Fruit fly (Drosophila melanogaster) whole organism, embryonic: ENCODE measurements around the gene alphaCOP.

Source experiments
- CG15514 ChIP-seq: fragments of 200-800 bp; sonication (Bioruptor generic); optimal IDR thresholded peaks from 3 replicates; lab custom pipeline; 2017; ENCODE audit warnings: missing biosample characterization, missing genetic modification characterization, mild to moderate bottlenecking, moderate library complexity, missing genetic modification reagents
- CG8359 ChIP-seq: fragments of 200-800 bp; sonication (Bioruptor generic); optimal IDR thresholded peaks from 2 replicates; lab custom pipeline; 2017; ENCODE audit warnings: missing biosample characterization, mild to moderate bottlenecking, missing genetic modification characterization, borderline replicate concordance
- E2f2 ChIP-seq: fragments of 200-800 bp; sonication (Bioruptor generic); IDR thresholded peaks from 2 replicates; pipeline ENCODE4 v1.3.6; 2022; ENCODE audit warnings: missing biosample characterization, missing genetic modification characterization
- Sin3A ChIP-seq: fragments of >200 bp; optimal IDR thresholded peaks from 2 replicates; lab custom pipeline; 2018
- Spps ChIP-seq: fragments of 200-800 bp; sonication (Bioruptor generic); optimal IDR thresholded peaks from 2 replicates; lab custom pipeline; 2018; ENCODE audit warnings: missing biosample characterization, mild to moderate bottlenecking, missing genetic modification characterization
- ara ChIP-seq: fragments of 200-800 bp; sonication (Bioruptor generic); IDR thresholded peaks from 2 replicates; pipeline ENCODE4 v1.3.6; 2022; ENCODE audit warnings: missing biosample characterization, missing genetic modification characterization
- onecut ChIP-seq: fragments of 200-800 bp; sonication (Bioruptor generic); IDR thresholded peaks from 2 replicates; pipeline ENCODE4 v1.3.6; 2022; ENCODE audit warnings: missing biosample characterization, missing genetic modification characterization
- pho ChIP-seq: fragments of 200-800 bp; sonication (Bioruptor generic); optimal IDR thresholded peaks from 2 replicates; lab custom pipeline; 2016; ENCODE audit warnings: missing biosample characterization, missing genetic modification characterization
- scrt ChIP-seq: fragments of 200-800 bp; sonication (Bioruptor generic); optimal IDR thresholded peaks from 2 replicates; lab custom pipeline; 2018; ENCODE audit warnings: missing biosample characterization, mild to moderate bottlenecking, missing genetic modification characterization, moderate library complexity
- tll ChIP-seq, 2 experiments: fragments of 200-800 bp in 1 of 2; fragments of >200 bp in 1 of 2; sonication (Bioruptor generic) in 1 of 2; optimal IDR thresholded peaks; 2 replicates each; lab custom pipeline; 2017 to 2019; ENCODE audit warnings: missing biosample characterization in 2 of 2, missing genetic modification characterization in 2 of 2, mild to moderate bottlenecking in 1 of 2, moderate library complexity in 1 of 2
- usp ChIP-seq: fragments of >200 bp; optimal IDR thresholded peaks from 2 replicates; lab custom pipeline; 2017; ENCODE audit warnings: missing biosample characterization, missing genetic modification characterization

dm6 chr3L:1663531-1663930, 18.5 kb upstream of the alphaCOP start:
- TF ChIP-seq CG15514 (GFP tag; lab: Kevin White, UChicago) = no peak
- no peak for TF ChIP-seq CG8359
- TF ChIP-seq Sin3A = no peak
- TF ChIP-seq scrt (GFP tag; lab: Kevin White, UChicago) = no peak
- TF ChIP-seq ara (GFP tag; lab: Robert Waterston, UW) = no peak
- TF ChIP-seq onecut (GFP tag; lab: Robert Waterston, UW) = peak; percentile 85
- no peak for TF ChIP-seq tll (GFP tag; optimal IDR thresholded peaks at IDR 0.05; lab: Kevin White, UChicago)
- TF ChIP-seq E2f2 (GFP tag; lab: Robert Waterston, UW) = no peak
- TF ChIP-seq pho = no peak
- TF ChIP-seq Spps (tag; lab: Kevin White, UChicago) = no peak
- no peak for TF ChIP-seq usp (GFP tag; lab: Kevin White, UChicago)
